Worm (Caenorhabditis elegans): ENCODE results near the gene F21A3.2.

DNA sequence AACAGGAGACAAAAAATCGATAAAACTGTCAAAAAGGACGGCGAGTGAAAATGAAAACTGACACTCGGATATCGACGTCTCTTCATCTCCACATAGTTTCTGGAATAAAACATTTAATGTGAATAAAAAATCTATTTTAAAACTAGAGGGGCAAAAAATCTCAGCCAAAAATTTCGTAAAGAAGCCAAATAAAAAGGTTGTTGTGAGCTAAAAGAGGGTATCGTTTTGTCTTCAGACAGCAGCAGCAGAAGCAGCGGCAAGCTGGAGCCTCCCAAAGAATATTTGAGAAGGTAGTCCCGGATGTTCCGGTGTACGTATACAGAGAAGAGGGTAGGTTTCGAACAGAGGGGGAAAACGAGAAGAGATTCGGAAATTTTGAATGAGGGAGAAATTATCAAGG, 11.8 kb downstream of the F21A3.2 start, which contains the start of gene lgc-31:
- TF ChIP-seq nhr-76 (tag; optimal IDR thresholded peaks at IDR 0.05) (no peak), snpc-4 (tag; optimal IDR thresholded peaks at IDR 0.05) (no peak), ztf-11 (tag; optimal IDR thresholded peaks at IDR 0.05) (no peak)
